Fruit fly (Drosophila melanogaster): ENCODE data around the gene Jhbp4.

The Jhbp4 gene

dm6 chr3R:16005943-16006342 is 37.4 kb upstream of the Jhbp4 start (continued):
- TF ChIP-seq Eip74EF (GFP tag; optimal IDR thresholded peaks at IDR 0.05) (peak in 1 of 2 experiments; percentile 54), CG8388 (GFP tag; optimal IDR thresholded peaks at IDR 0.05) (peak; percentile 1), CG12659 (GFP tag; optimal IDR thresholded peaks at IDR 0.05) (peak; percentile 26), CG31441 (GFP tag; IDR thresholded peaks at IDR 0.05) (peak; percentile 38; the same call in 1 of the 2 replicates), CG11398 (GFP tag; optimal IDR thresholded peaks at IDR 0.05) (no peak), CG12391 (tag; optimal IDR thresholded peaks at IDR 0.05) (peak; percentile 29), CG17802 (tag; optimal IDR thresholded peaks at IDR 0.05) (no peak), Nf-YB (GFP tag; optimal IDR thresholded peaks at IDR 0.05) (peak; percentile 42), CG18599 (GFP tag; optimal IDR thresholded peaks at IDR 0.05) (peak; percentile 26), CG14710 (tag; optimal IDR thresholded peaks at IDR 0.05) (peak; percentile 41), CG15011 (GFP tag; optimal IDR thresholded peaks at IDR 0.05) (peak; percentile 54), caup (GFP tag; optimal IDR thresholded peaks at IDR 0.05; ENCODE audit: severe bottlenecking) (peak; percentile 29), Rfx (GFP tag; IDR thresholded peaks at IDR 0.05) (no peak), CG11695 (GFP tag; IDR thresholded peaks at IDR 0.05) (0 out of 3 replicates have a peak, but pooled peaks have one; percentile 16), YL-1 (GFP tag; optimal IDR thresholded peaks at IDR 0.05) (no peak), HHEX (GFP tag; optimal IDR thresholded peaks at IDR 0.05) (peak; percentile 56), CG4424 (GFP tag; optimal IDR thresholded peaks at IDR 0.05) (peak; percentile 36), CG12769 (tag; optimal IDR thresholded peaks at IDR 0.05) (peak; percentile 28), scrt (GFP tag; optimal IDR thresholded peaks at IDR 0.05) (peak; percentile 15), CG15269 (tag; optimal IDR thresholded peaks at IDR 0.05) (peak; percentile 38), bsh (GFP tag; optimal IDR thresholded peaks at IDR 0.05) (peak in 1 of 2 experiments; percentile 68), chn (GFP tag; optimal IDR thresholded peaks at IDR 0.05) (no peak), kni (GFP tag; optimal IDR thresholded peaks at IDR 0.05) (peak; percentile 36), CG32767 (GFP tag; IDR thresholded peaks at IDR 0.05) (no peak), Kr (GFP tag; optimal IDR thresholded peaks at IDR 0.05) (peak; percentile 13), CG2116 (GFP tag; optimal IDR thresholded peaks at IDR 0.05) (no peak), gcm (GFP tag; optimal IDR thresholded peaks at IDR 0.05) (peak; percentile 33), CG4282 (GFP tag; optimal IDR thresholded peaks at IDR 0.05) (no peak), Hmr (GFP tag; optimal IDR thresholded peaks at IDR 0.05) (peak; percentile 54), ac (GFP tag; optimal IDR thresholded peaks at IDR 0.05) (peak; percentile 8), CG7556 (GFP tag; optimal IDR thresholded peaks at IDR 0.05) (peak; percentile 25), CG15479 (GFP tag; optimal IDR thresholded peaks at IDR 0.05) (no peak), CG1529 (GFP tag; optimal IDR thresholded peaks at IDR 0.05) (peak; percentile 37), CG4707 (GFP tag; optimal IDR thresholded peaks at IDR 0.05) (peak; percentile 47), Hey (tag; optimal IDR thresholded peaks at IDR 0.05) (peak; percentile 1), dati (GFP tag; IDR thresholded peaks at IDR 0.05) (no peak), CG2202 (tag; optimal IDR thresholded peaks at IDR 0.05) (peak; percentile 44), lov (optimal IDR thresholded peaks at IDR 0.05) (no peak), lov (GFP tag; IDR thresholded peaks at IDR 0.05) (no peak), salm (tag; optimal IDR thresholded peaks at IDR 0.05) (peak; percentile 44), CG14014 (GFP tag; IDR thresholded peaks at IDR 0.05) (no peak; the same call in 1 of the 2 replicates), ci (GFP tag; IDR thresholded peaks at IDR 0.05) (peak; percentile 42; the same call in 1 of the 3 replicates), Pdp1 (GFP tag; optimal IDR thresholded peaks at IDR 0.05) (peak in 1 of 2 experiments; percentile 63), az2 (GFP tag; optimal IDR thresholded peaks at IDR 0.05) (no peak), Fer1 (GFP tag; optimal IDR thresholded peaks at IDR 0.05) (peak; percentile 58), wek (GFP tag; optimal IDR thresholded peaks at IDR 0.05) (peak; percentile 82), trh (GFP tag; optimal IDR thresholded peaks at IDR 0.05) (no peak), grau (tag; optimal IDR thresholded peaks at IDR 0.05) (peak; percentile 22), NFAT (GFP tag; IDR thresholded peaks at IDR 0.05) (no peak)
